Fruit fly (Drosophila melanogaster): ENCODE data around the gene CG46301.

Gene CG46301

DNA sequence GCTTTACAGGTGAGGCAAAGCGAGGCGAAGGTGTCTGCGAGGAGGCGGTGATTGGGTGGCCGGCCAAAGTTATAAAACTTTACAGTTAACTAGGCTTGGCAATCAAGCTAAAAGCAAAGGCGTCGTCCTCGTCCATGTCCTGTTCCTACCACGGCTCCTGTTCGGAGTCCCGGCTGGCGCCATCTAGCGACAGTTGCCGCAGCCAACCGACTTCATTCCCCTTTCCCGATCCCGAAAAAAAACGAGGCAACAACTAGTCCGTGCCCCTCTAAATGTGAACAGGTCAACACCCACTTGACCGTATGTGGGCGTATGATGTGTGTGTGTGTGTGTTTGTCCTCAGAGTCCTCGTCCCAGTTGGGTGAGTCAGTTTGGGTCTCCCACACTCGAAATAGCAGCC, 8.3 kb downstream of the CG46301 start:
- TF ChIP-seq Clk (GFP tag; optimal IDR thresholded peaks at IDR 0.05) (no peak), kay (GFP tag; ENCODE audit: borderline replicate concordance) (no peak)

DNA sequence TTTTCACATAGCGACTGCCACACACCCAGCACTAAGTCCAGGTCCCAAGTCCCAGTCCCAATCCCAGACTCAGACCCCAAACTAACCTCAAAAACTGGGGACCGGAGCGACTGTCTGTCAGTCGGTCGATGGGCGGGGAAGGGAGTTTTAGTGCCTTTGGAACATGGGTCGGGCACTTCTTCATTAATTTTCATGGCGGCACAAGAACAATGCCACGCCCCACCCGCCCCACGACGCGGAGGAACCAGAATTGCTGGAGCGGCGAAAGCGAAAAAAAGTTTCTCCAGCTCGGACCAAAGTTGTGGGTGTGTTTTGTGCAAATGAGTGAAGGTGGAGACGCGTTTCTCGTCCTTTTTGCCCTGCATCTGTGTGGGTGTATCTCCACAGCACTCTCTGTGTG, 9.3 kb downstream of the CG46301 start:
- TF ChIP-seq CG12768 (GFP tag; optimal IDR thresholded peaks at IDR 0.05) (no peak), toe (GFP tag; optimal IDR thresholded peaks at IDR 0.05) (no peak), kay (GFP tag; ENCODE audit: borderline replicate concordance) (no peak), CG11617 (GFP tag; optimal IDR thresholded peaks at IDR 0.05) (no peak), pad (GFP tag; optimal IDR thresholded peaks at IDR 0.05) (no peak), Mnt (GFP tag; optimal IDR thresholded peaks at IDR 0.05) (no peak), Crg-1 (GFP tag; optimal IDR thresholded peaks at IDR 0.05) (no peak)

dm6 chr2L:14115976-14116501, 12.1 kb downstream of the CG46301 start:
- TF ChIP-seq pad (GFP tag; optimal IDR thresholded peaks at IDR 0.05) (no peak), ovo (GFP tag; optimal IDR thresholded peaks at IDR 0.05) (no peak), CG5204 (GFP tag; optimal IDR thresholded peaks at IDR 0.05) (no peak), CG1620 (GFP tag; optimal IDR thresholded peaks at IDR 0.05) (no peak), CG7101 (tag; optimal IDR thresholded peaks at IDR 0.05) (no peak), bab1 (GFP tag; optimal IDR thresholded peaks at IDR 0.05) (no peak)

DNA sequence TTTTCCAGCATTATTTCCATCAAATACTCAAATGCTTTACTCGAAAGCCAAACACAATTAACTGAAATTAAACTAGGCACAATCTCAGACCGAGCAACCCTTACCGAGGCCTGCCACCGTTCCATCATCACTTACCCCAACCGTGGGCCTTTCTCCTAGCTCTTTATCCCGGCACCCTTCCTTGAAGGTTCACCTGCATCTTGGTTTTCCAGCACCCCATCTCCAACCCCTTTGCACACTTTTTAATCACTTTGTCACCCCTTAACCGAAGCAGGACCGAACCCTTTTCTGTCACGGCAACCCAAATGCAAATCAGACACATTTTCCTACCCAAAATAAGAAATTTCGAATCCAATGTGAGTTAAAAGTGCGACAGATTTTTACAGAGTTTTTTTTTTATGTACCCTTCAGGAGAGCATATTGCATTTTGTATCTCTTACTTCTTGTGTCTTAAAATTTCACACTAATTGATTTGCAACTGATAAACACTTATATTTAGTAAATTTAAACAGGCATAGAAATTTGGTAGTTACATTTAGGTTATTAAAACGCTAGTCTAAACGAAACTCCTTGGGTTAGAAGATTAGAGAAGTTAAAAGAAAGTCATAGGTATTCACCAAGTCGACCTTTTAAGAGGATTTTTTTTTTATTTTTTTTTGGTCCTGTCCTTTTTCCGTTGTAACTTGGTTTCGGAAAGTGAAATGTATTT, 17.0 kb downstream of the CG46301 start:
- TF ChIP-seq bab1 (GFP tag; optimal IDR thresholded peaks at IDR 0.05): no peak
- no peak for TF ChIP-seq toe (GFP tag; optimal IDR thresholded peaks at IDR 0.05)
- no peak for TF ChIP-seq ovo (GFP tag; optimal IDR thresholded peaks at IDR 0.05)
- no peak for TF ChIP-seq CG7101 (tag; optimal IDR thresholded peaks at IDR 0.05)

dm6 chr2L:14122742-14123334, 18.9 kb downstream of the CG46301 start:
- TF ChIP-seq CG33017 (tag; optimal IDR thresholded peaks at IDR 0.05) (no peak), bab1 (GFP tag; optimal IDR thresholded peaks at IDR 0.05) (no peak), cnc (optimal IDR thresholded peaks at IDR 0.05) (no peak), Crg-1 (GFP tag; optimal IDR thresholded peaks at IDR 0.05) (no peak), kay (GFP tag; ENCODE audit: borderline replicate concordance) (no peak), Hr96 (GFP tag; optimal IDR thresholded peaks at IDR 0.05) (no peak), pad (GFP tag; optimal IDR thresholded peaks at IDR 0.05) (no peak), CG7101 (tag; optimal IDR thresholded peaks at IDR 0.05) (no peak), CG14711 (tag; optimal IDR thresholded peaks at IDR 0.05) (no peak), toe (GFP tag; optimal IDR thresholded peaks at IDR 0.05) (no peak), tj (GFP tag; optimal IDR thresholded peaks at IDR 0.05) (no peak)

- TF ChIP-seq Crg-1 (GFP tag; optimal IDR thresholded peaks at IDR 0.05): no peak
- TF ChIP-seq ovo (GFP tag; optimal IDR thresholded peaks at IDR 0.05): no peak
- TF ChIP-seq Hr96 (GFP tag; optimal IDR thresholded peaks at IDR 0.05): no peak
- no peak for TF ChIP-seq Clk (GFP tag; optimal IDR thresholded peaks at IDR 0.05)
- TF ChIP-seq CG7101 (tag; optimal IDR thresholded peaks at IDR 0.05): no peak
- TF ChIP-seq CG11617 (GFP tag; optimal IDR thresholded peaks at IDR 0.05): no peak
Measured at dm6 chr2L:14123605-14124004, 19.7 kb downstream of the CG46301 start.

DNA sequence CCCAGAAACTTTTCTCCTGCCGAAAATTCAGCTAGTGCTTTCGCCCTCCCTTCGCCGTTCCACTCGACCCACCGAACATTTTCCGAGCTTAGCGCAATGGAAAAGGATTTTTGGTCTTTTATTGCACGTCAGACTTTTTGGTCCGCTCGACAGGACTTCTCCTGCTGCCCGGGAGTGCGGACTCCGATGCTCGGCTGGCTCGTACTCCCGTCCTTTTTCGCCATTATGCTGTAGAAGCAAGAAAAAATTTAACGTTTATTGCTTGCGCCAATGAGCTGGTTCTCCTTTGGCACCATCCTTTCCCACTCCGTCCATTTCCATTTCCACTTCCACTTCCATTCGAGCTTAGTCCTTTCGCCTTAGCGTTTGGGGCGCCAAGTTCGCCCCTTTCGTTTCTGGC, 21.7 kb downstream of the CG46301 start:
- no peak for TF ChIP-seq Mnt (GFP tag; optimal IDR thresholded peaks at IDR 0.05)
- TF ChIP-seq bab1 (GFP tag; optimal IDR thresholded peaks at IDR 0.05): no peak
- TF ChIP-seq CG14711 (tag; optimal IDR thresholded peaks at IDR 0.05): no peak
- TF ChIP-seq cnc (optimal IDR thresholded peaks at IDR 0.05): no peak
- no peak for TF ChIP-seq CG5204 (GFP tag; optimal IDR thresholded peaks at IDR 0.05)
- no peak for TF ChIP-seq CG11617 (GFP tag; optimal IDR thresholded peaks at IDR 0.05)
- TF ChIP-seq kay (GFP tag; ENCODE audit: borderline replicate concordance): no peak
- no peak for TF ChIP-seq CG12768 (GFP tag; optimal IDR thresholded peaks at IDR 0.05)
- TF ChIP-seq CG1620 (GFP tag; optimal IDR thresholded peaks at IDR 0.05): no peak
- no peak for TF ChIP-seq ovo (GFP tag; optimal IDR thresholded peaks at IDR 0.05)
